Fruit fly (Drosophila melanogaster) ovary, adult (tissue): Measurements from ENCODE around the gene Akh.

Source experiments
- CG17801 ChIP-seq: fragments of 200-800 bp; optimal IDR thresholded peaks from 2 replicates; lab custom pipeline; 2019; ENCODE audit warnings: missing biosample characterization, mild to moderate bottlenecking, missing genetic modification characterization, moderate library complexity; ENCODE audit not compliant: partially characterized antibody

The Akh gene

DNA sequence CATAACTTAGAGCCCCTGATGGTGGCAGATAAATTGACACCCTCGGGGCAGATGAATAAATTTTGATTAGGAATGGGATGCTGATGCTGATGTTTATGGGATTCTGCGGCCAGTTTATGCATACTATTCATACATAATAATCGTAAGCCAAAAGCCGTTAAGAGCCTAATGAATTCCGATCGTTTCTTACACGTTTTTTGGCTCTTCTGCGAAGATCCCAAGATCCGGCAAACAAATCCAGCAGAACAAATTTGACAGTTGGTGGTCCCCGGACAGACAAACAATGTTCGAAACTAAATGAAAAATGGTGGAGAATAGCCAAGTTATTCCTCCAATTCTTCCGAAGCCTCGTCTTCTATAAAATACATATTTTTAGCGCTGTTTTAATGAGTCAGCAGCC lies 23.8 kb upstream of the Akh start:
- no peak for TF ChIP-seq CG17801 (GFP tag; lab: Kevin White, UChicago)

DNA sequence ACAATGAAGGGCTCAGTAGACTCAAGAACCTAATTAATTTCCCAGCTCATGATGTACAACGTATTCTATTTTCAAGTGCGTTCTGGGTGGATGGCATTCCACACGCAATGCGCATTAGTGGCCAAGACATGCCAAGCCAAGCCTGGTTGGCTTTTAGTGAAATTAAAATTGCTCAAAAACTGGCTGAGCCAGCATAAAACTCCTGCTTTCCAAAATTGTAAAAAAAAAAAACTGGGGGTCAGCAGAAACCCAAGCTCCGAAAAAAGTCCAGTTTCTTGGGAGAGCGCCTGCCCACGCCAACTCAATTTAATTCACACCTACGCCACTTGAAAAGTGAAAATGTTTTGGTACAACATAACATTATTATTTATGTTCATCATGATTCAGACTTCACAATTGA lies 22.9 kb upstream of the Akh start:
- TF ChIP-seq CG17801 (GFP tag; lab: Kevin White, UChicago) = no peak

DNA sequence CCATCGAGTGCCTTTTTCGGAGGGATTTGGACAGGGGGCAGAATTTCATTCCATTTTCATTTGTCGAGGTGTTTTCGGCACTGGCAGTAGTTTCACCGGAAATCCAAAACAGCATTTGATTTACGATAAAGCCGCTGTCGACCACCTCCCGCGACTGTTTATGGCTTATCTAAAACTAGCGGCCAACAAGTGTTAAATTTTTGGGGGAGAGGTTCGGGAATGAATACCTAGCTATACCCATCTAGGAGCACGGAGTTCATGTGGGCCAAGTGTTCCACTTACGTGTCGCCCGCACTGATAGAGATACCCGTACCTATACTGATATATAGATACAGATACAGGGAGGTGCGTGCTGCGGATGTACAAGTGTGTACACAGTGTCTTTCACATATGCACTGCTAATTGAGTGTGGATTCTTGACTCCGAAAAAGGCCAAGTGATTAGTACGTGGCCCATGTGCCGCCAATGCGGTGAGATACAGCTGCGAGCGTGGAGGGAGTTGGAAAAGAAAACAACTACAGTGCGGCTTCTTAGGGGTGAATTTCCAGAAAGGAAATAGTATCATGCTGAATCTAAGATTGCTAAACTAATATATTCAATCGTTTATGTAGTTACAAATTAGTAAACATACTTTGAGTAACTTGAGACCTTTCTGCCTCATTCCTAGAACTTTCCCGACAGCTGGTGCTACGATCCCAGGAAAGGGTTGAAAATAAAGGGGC lies 21.5 kb upstream of the Akh start:
- no peak for TF ChIP-seq CG17801 (GFP tag; lab: Kevin White, UChicago)

DNA sequence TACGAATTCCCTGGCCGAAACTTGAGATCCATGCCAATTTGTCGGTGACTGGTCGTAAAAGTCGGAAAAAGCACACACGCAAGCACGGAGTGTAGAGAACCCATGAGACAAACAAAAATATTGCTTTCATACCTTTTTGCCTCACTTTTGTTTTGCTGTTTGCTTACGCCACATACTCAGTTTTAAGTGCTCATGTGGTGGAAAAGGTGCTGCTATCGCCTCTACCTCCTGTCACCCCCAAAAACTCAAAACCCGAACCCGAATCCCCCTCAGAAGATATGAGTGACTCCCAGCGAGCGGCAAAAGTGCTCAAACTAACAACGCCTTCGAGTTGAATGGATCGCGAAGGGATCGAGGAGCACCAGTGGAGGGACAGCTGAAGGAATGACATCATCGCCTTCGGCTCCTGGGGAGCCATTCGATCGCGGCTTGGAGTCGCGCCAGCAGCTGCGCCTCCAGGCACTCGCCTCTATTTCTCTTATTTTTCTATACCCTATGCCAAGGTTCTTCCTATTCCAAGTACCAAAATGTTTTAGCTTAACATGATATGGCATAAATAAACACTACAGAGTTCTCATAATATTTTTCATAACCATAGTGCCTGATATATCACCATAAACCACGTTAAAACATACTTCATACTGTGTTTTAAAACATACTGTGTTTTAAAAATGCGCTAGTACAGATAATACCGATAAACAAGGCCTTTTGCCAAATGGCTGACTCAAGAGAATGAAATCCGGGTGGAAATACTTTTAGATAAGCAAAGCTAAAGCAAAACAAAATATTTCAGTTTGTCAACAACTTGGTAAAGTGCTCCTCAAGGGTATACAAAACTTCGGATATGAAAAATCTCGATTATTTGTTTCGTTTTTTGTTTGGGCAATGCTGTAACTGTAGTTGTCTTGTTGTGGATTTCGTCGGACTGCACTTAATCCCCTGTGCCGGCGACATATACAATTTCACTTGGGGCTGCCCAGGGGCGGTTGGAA lies 20.6 kb upstream of the Akh start:
- no peak for TF ChIP-seq CG17801 (GFP tag; lab: Kevin White, UChicago)

DNA sequence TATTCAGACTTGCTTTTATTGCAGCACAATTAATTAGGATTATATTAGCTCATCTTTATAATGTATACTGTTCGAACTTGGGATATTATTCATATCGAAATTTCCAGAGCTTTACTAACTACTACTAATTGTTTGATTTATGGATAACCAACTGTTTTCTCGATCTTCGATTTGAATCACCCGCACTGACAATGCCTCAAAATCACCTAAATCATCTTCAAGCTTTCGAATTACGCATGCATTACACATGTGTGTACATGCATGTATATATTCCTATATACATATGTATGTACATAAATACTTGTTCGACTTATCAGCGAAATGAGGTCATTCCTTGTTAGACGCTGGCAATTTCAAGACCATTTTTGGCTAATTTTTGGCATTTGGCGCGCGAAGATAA lies 19.7 kb upstream of the Akh start:
- TF ChIP-seq CG17801 (GFP tag; lab: Kevin White, UChicago) = no peak

DNA sequence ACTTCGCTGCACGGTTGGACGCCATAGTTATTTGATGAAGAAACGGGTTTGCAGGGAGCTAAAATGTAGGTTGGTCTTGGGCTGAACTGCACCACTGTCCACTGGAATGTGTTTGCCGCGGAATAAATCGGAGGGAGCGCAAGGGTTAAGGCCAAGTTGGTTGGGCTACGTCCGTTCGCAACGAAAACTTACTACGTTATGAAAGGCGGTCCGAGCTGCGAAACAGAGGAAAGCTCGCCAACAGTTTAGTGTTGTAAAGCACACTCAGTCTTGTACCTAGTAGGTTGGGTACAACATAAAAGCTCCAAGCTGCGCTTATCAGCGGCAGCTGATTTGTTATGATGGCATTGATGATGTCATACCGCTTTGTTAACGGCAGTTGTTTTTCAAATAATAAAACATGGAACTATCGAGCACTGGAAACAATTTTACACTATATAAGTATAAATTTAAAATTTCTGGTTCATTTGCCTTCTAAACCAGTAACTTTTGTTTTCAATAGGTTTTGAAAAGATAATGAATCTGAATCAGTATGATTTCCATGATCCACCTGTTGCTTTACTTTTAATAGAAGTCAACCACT lies 19.0 kb upstream of the Akh start, which contains the start of gene Chd64:
Gene Chd64, minus strand, starts transcription at position 204 of the 583 bp plus-strand sequence.
- TF ChIP-seq CG17801 (GFP tag; lab: Kevin White, UChicago) = peak; percentile 82

DNA sequence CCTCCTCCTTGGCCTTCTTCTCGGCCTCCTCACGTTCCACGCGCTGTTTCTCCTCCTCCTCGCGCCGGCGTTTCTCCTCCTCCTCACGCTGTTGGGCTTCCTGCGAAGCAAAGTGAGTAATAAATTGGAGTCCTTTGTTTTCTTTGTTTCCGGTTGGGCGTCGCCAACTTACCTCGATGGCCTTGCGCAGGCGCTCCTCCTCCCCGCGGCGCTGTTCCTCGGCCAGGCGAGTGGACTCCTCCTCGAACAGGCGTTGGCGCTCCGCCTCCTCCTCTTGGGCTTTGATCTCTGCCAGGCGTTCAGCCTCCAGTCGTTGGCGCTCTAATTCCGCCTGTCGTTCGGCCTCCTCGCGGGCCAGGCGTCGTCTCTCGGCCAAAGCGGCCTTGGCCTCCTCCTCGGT lies 15.6 kb upstream of the Akh start:
- no peak for TF ChIP-seq CG17801 (GFP tag; lab: Kevin White, UChicago)

DNA sequence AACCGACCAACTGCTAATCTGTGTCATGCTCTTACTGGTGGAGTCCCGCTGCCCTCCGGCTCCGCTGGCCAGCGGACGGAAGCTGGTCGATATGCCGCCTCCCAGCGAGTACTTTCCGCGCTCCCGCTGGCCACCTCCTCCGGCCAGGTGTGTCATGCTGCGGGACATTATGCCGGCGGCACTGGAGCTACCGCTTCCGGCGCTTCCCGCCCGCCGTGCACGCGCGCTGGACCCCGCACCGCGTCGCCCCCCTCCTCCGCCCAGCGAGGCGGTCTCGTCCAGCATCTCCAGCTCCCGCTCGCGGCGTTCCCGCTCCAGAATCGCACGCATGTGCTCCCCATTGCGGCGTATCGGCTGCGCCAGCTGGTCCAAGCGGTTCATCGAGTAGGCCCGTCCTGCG lies 12.7 kb upstream of the Akh start:
- TF ChIP-seq CG17801 (GFP tag; lab: Kevin White, UChicago) = no peak

DNA sequence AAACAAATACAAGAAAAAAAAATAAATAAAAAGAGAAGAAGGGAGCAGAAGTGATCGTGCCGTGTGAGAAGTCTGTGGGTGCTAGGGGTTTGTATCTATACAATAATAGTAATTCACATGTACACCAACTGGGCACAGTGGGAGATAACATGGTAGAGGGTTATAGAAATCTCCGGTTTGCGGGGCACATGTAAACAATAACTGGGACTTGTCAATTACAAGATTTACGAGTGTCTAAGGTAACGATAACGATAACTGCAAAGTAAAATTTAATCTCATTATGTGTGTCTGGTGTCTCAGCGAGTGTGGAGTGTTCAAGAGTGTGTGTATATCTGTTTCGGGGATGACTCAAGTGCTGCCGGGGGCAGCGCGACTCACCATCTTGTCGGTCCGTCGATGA lies 10.5 kb upstream of the Akh start:
- TF ChIP-seq CG17801 (GFP tag; lab: Kevin White, UChicago) = no peak

DNA sequence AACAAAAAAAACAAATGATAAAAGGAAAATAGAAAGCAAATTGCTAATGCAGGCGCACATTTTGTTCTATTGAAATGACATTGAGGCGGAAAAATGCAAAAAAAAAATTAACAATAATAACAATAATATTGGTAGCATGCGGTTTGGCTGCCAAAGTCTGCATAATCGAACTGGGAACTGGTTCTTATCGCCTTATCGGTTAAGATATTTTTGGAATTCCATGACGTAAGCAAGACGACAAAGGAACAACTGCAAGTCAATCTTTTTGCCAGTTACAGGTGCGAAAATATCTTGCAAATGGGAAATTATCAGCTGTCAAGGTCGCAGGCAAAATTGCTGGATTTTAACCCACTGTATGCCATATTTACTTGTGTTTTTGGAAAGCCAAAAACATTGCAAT lies 8.7 kb upstream of the Akh start:
- TF ChIP-seq CG17801 (GFP tag; lab: Kevin White, UChicago) = no peak

DNA sequence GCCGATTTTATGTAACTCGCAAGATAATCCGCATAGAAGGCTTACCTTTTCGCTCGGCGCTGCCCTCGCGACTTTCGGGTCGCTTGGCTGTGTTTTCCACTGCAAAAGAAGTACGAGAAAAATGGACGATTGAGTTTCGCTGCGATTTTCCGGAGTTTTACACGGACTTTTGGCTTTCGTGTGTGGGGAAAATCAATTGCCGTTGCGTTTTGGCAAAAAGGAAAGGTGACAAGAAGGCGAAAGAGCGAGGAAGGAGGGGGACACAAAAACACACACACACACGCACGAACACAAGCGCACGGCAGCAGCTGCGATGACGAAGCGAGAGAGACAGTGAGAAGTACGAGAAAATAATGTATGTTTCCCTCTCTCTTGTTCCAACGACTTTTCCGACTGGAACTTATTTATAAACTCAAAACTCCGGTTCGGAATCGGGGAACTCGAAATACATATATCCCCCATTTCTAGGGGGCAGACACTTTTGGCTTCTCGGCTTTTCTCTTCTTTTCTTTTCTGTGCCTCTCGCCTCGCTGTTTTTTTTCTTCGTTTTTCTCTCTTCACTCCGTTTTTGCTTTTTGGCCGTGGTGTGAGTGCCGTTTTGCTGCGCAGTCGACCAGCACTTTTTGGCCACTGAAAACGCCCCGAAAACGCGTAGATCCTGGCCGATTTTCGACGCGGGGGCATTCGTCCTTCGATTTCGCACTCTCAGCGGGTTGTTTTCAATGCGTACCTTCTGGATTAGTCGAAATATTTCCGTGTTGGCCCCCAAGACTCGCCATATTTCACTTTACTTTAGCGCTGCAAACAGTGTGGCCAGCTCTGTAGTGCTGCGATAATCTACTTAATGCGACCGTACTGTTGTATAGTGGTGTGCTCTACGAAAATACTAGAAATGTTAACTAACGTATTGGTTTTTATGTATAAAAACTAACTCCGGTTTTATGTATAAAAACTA lies 7.3 kb upstream of the Akh start, which contains the start of gene ens:
Gene ens, minus strand, starts transcription at position 827 of the 955 bp plus-strand sequence.
- peak; percentile 35 for TF ChIP-seq CG17801 (GFP tag; lab: Kevin White, UChicago)

DNA sequence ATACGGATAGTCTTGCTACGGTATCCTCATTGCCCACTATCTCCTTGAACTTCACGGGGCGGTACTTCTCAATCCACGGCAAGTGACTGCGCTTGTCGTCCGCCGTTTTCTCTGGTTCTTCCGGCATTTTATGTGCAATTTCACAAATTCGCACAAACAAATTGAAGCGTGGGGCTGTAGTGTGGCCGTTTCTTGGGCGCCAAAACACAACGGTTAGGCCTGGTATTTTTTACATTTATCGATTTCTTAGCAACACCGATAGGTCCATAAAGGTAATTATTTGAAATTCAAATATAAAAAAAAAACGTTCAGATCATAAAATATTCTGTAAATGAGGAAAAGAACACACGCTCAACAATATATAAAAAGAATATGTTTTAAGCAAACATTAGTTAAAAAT lies 5.4 kb upstream of the Akh start, which contains the start of gene RfC4:
Gene RfC4, minus strand, starts transcription at position 182 of the 400 bp plus-strand sequence.
- TF ChIP-seq CG17801 (GFP tag; lab: Kevin White, UChicago) = no peak

DNA sequence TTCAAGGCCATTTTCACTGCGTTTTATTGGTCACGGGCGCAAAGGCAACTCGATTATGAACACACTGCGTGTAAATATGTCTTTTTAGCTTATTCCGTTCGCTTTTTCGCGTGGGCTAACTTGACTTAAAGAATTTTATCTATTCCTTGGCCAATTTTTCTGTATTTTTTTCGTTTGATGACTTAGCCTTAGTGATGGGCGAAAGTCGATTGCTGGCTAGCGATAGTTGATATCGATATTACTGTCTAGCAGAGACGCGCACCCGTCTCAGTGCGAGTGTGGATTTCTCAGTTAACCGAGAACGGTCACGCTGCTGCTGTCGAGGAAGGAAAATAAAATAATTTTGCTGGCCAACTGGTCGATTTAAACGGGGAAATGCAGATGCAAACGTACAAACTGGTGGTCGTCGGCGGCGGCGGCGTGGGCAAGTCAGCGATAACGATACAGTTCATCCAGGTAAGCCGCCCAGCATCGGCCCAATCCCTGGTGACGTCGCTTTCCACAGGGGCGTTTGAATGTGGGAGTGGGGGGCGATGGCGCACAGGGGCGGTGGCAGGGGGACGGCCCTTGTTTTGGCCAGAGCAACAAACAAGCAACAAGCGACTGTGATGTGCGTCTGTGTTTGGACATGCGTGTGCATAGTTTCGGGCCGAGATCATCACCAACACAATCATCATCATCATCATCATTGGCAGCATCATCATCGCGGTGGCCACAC lies 2.3 kb upstream of the Akh start, which contains the start of the genes Rop and Ras64B:
Gene Rop, minus strand, starts transcription at position 193 of the 718 bp plus-strand sequence.
Gene Ras64B, plus strand, starts transcription at position 273 of the 718 bp plus-strand sequence.
- peak; percentile 64 for TF ChIP-seq CG17801 (GFP tag; lab: Kevin White, UChicago)
